Worm (Caenorhabditis elegans): ENCODE data around the gene ZK632.12.

The ZK632.12 gene

DNA sequence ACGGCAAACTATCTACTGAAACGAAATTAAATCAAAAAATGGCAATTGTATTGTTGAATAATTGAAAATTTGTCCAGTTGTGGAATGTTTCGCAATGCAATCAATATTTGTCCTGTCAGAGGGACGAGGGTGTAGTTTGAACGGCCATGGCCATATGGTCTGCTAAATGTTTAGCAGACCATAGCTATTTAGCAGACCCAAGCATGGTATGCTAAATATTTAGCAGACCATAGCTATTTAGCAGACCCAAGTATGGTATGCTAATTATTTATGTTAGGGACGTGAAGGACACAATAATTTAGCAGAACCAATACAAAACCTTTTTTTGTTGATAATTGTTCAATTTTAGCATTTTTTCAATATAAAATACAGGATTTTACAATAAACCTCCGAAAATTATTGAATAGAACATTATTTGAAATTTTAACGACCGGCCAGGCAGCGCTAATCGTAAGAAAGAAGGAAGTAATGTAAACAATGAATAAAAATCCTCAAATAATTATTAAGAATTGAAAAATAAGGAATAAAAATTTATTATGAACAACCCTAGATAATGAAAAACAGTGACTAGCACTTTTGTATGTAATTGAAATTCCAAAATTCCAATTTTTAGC is 25.5 kb upstream of the ZK632.12 start, which contains the start of gene riok-3:
TSS of gene riok-3 (minus strand) at position 15 of the 614 bp plus-strand sequence.
- TF ChIP-seq nhr-90 (tag; optimal IDR thresholded peaks at IDR 0.05) = no peak
- no peak for TF ChIP-seq hrde-1 (tag; optimal IDR thresholded peaks at IDR 0.05; ENCODE audit: borderline replicate concordance)
- TF ChIP-seq let-526 (GFP tag; IDR thresholded peaks at IDR 0.05) = no peak
- 0 out of 2 replicates have a peak, but pooled peaks have one; percentile 25 for TF ChIP-seq lin-26 (GFP tag; IDR thresholded peaks at IDR 0.05)
- TF ChIP-seq tbp1 (GFP tag; optimal IDR thresholded peaks at IDR 0.05) = peak; percentile 15
- TF ChIP-seq lag-1 (GFP tag; IDR thresholded peaks at IDR 0.05) = no peak
- peak; percentile 36 for TF ChIP-seq ztf-26 (tag; optimal IDR thresholded peaks at IDR 0.05)
- peak in 1 of 2 experiments; percentile 2 for TF ChIP-seq let-607 (tag; optimal IDR thresholded peaks at IDR 0.05)
- TF ChIP-seq ama-1 (optimal IDR thresholded peaks at IDR 0.05) = no peak
- no peak for TF ChIP-seq ama-1 (GFP tag; optimal IDR thresholded peaks at IDR 0.05)
- no peak for TF ChIP-seq sea-2 (GFP tag; IDR thresholded peaks at IDR 0.05)
- TF ChIP-seq ceh-100 (GFP tag; IDR thresholded peaks at IDR 0.05) = no peak; the same call in 1 of the 2 replicates
- no peak for TF ChIP-seq F52B5.7 (tag; optimal IDR thresholded peaks at IDR 0.05)
- TF ChIP-seq ceh-58 (GFP tag; IDR thresholded peaks at IDR 0.05) = no peak
- TF ChIP-seq F37B4.10 (GFP tag; IDR thresholded peaks at IDR 0.05) = no peak
- TF ChIP-seq hmg-1.2 (GFP tag; IDR thresholded peaks at IDR 0.05) = no peak
- peak; percentile 50 for TF ChIP-seq ekl-4 (GFP tag; IDR thresholded peaks at IDR 0.05)
- TF ChIP-seq him-1 (tag; optimal IDR thresholded peaks at IDR 0.05) = no peak
- TF ChIP-seq dpff-1 (tag; optimal IDR thresholded peaks at IDR 0.05) = peak; percentile 36
- TF ChIP-seq repo-1 (tag; optimal IDR thresholded peaks at IDR 0.05) = peak; percentile 77
- no peak for TF ChIP-seq T26A5.8 (tag; optimal IDR thresholded peaks at IDR 0.05)
- no peak for TF ChIP-seq rcor-1 (GFP tag; IDR thresholded peaks at IDR 0.05)
- TF ChIP-seq sptf-2 (GFP tag; optimal IDR thresholded peaks at IDR 0.05) = no peak
- peak; percentile 67 for TF ChIP-seq zim-3 (tag; optimal IDR thresholded peaks at IDR 0.05)
- TF ChIP-seq ztf-3 (GFP tag; optimal IDR thresholded peaks at IDR 0.05) = peak; percentile 19
- TF ChIP-seq bed-2 (GFP tag; IDR thresholded peaks at IDR 0.05) = no peak
- TF ChIP-seq ets-4 (GFP tag; optimal IDR thresholded peaks at IDR 0.05) = no peak
- 0 out of 2 replicates have a peak, but pooled peaks have one; percentile 7 for TF ChIP-seq attf-3 (GFP tag; conservative IDR thresholded peaks at IDR 0.05)
- TF ChIP-seq nhr-80 (tag; optimal IDR thresholded peaks at IDR 0.05) = no peak
- peak; percentile 75 for TF ChIP-seq Y53G8AR.9 (GFP tag; conservative IDR thresholded peaks at IDR 0.05)
- no peak for TF ChIP-seq ceh-79 (tag; optimal IDR thresholded peaks at IDR 0.05)
- peak; percentile 11 for TF ChIP-seq lin-40 (tag; optimal IDR thresholded peaks at IDR 0.05)
- peak; percentile 1 for TF ChIP-seq tlf-1 (GFP tag; optimal IDR thresholded peaks at IDR 0.05)
- TF ChIP-seq dox-1 (GFP tag; IDR thresholded peaks at IDR 0.05) = peak; percentile 33; the same call in 1 of the 2 replicates
- TF ChIP-seq atf-7 (tag; optimal IDR thresholded peaks at IDR 0.05) = no peak
- TF ChIP-seq cebp-2 (GFP tag; IDR thresholded peaks at IDR 0.05) = no peak
- TF ChIP-seq snpc-1.3 (tag; optimal IDR thresholded peaks at IDR 0.05; ENCODE audit: insufficient read depth) = no peak
- TF ChIP-seq aptf-3 (GFP tag; IDR thresholded peaks at IDR 0.05) = no peak
- peak; percentile 72 for TF ChIP-seq nfyb-1 (GFP tag; IDR thresholded peaks at IDR 0.05)
- TF ChIP-seq ztf-22 (GFP tag; optimal IDR thresholded peaks at IDR 0.05) = no peak
- no peak for TF ChIP-seq madf-10 (tag; optimal IDR thresholded peaks at IDR 0.05)
- no peak for TF ChIP-seq nfya-1 (tag; optimal IDR thresholded peaks at IDR 0.05; ENCODE audit: borderline replicate concordance, insufficient read depth)
- TF ChIP-seq mcd-1 (GFP tag; IDR thresholded peaks at IDR 0.05) = peak; percentile 33; the same call in 1 of the 2 replicates
- no peak for TF ChIP-seq mxl-1 (tag; optimal IDR thresholded peaks at IDR 0.05)
- peak; percentile 40; the same call in 1 of the 2 replicates for TF ChIP-seq Y95B8A.8 (GFP tag; IDR thresholded peaks at IDR 0.05)
- no peak for TF ChIP-seq ceh-40 (GFP tag; IDR thresholded peaks at IDR 0.05)
- no peak for TF ChIP-seq F57A8.1 (GFP tag; optimal IDR thresholded peaks at IDR 0.05)
- no peak for TF ChIP-seq attf-5 (GFP tag; optimal IDR thresholded peaks at IDR 0.05)
- no peak for TF ChIP-seq ztf-28 (GFP tag; IDR thresholded peaks at IDR 0.05)

Measured in whole organism, young adult.